Fruit fly (Drosophila melanogaster): Measurements from ENCODE around the gene CG32075.

CG32075 gene

DNA sequence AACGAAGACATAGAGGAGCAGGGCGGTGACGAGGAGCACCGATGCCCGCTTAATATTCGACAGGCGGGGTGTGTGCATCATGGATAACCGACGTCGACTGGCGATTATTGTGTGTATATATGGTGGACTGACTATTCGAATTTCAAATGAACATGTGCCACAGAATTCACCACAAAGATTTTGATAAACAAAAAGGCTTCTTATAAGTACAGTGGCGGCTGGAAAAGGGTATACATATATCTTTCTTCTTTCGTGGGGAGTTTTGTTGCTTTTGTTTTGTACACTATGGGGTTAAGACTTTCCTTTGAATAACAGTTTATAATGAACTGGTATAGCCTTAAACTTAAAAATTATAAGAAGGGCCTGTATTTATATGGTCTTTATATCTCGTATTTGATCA lies 5.0 kb upstream of the CG32075 start, which contains the start of gene CG6310:
Gene CG6310, minus strand, starts transcription at position 101 of the 400 bp plus-strand sequence.
- TF ChIP-seq ovo (GFP tag; optimal IDR thresholded peaks at IDR 0.05) (no peak), Mnt (GFP tag; optimal IDR thresholded peaks at IDR 0.05) (peak; percentile 29), CG33017 (tag; optimal IDR thresholded peaks at IDR 0.05) (no peak)

dm6 chr3L:11065850-11066249 lies 1.1 kb upstream of the CG32075 start:
- no peak for TF ChIP-seq kay (GFP tag; ENCODE audit: borderline replicate concordance)
- TF ChIP-seq cic (GFP tag; optimal IDR thresholded peaks at IDR 0.05): peak; percentile 18

- TF ChIP-seq tj (GFP tag; optimal IDR thresholded peaks at IDR 0.05): peak; percentile 11
- no peak for TF ChIP-seq ovo (GFP tag; optimal IDR thresholded peaks at IDR 0.05)
- peak; percentile 1 for TF ChIP-seq Mnt (GFP tag; optimal IDR thresholded peaks at IDR 0.05)
- peak; percentile 19 for TF ChIP-seq bab1 (GFP tag; optimal IDR thresholded peaks at IDR 0.05)
- TF ChIP-seq CG33017 (tag; optimal IDR thresholded peaks at IDR 0.05): no peak
These were observed 2.3 kb downstream of the CG32075 start, which contains the start of gene CG32069 for dm6 chr3L:11062441-11062840. CG32069 (minus strand) TSS chr3L:11062614.

- TF ChIP-seq cic (GFP tag; optimal IDR thresholded peaks at IDR 0.05) (peak; percentile 6), bab1 (GFP tag; optimal IDR thresholded peaks at IDR 0.05) (peak; percentile 90), Hr96 (GFP tag; optimal IDR thresholded peaks at IDR 0.05) (peak; percentile 56), cnc (optimal IDR thresholded peaks at IDR 0.05) (no peak), CG12768 (GFP tag; optimal IDR thresholded peaks at IDR 0.05) (peak; percentile 75), tj (GFP tag; optimal IDR thresholded peaks at IDR 0.05) (peak; percentile 54), ovo (GFP tag; optimal IDR thresholded peaks at IDR 0.05) (no peak), Mnt (GFP tag; optimal IDR thresholded peaks at IDR 0.05) (peak; percentile 65), CG7045 (GFP tag; optimal IDR thresholded peaks at IDR 0.05) (peak; percentile 69), CG14711 (tag; optimal IDR thresholded peaks at IDR 0.05) (peak; percentile 73), CG7101 (tag; optimal IDR thresholded peaks at IDR 0.05) (peak; percentile 83), CG5204 (GFP tag; optimal IDR thresholded peaks at IDR 0.05) (no peak), kay (GFP tag; ENCODE audit: borderline replicate concordance) (no peak), pad (GFP tag; optimal IDR thresholded peaks at IDR 0.05) (peak; percentile 48), CG11617 (GFP tag; optimal IDR thresholded peaks at IDR 0.05) (peak; percentile 81), Clk (GFP tag; optimal IDR thresholded peaks at IDR 0.05) (peak; percentile 12), Crg-1 (GFP tag; optimal IDR thresholded peaks at IDR 0.05) (peak; percentile 3), CG33017 (tag; optimal IDR thresholded peaks at IDR 0.05) (peak; percentile 87), toe (GFP tag; optimal IDR thresholded peaks at IDR 0.05) (no peak), CG1620 (GFP tag; optimal IDR thresholded peaks at IDR 0.05) (peak; percentile 13)
These were observed 3.5 kb downstream of the CG32075 start, which contains the start of the genes CG6321 and Blos2 for dm6 chr3L:11061200-11061599. CG6321 (minus strand) TSS chr3L:11061224. Blos2 (plus strand) TSS chr3L:11061571.

- no peak for TF ChIP-seq cic (GFP tag; optimal IDR thresholded peaks at IDR 0.05)
- TF ChIP-seq CG12768 (GFP tag; optimal IDR thresholded peaks at IDR 0.05): peak; percentile 17
These were observed 10.9 kb downstream of the CG32075 start, which contains the start of gene CG7888 for dm6 chr3L:11053843-11054242. CG7888 (plus strand) TSS chr3L:11054035.

DNA sequence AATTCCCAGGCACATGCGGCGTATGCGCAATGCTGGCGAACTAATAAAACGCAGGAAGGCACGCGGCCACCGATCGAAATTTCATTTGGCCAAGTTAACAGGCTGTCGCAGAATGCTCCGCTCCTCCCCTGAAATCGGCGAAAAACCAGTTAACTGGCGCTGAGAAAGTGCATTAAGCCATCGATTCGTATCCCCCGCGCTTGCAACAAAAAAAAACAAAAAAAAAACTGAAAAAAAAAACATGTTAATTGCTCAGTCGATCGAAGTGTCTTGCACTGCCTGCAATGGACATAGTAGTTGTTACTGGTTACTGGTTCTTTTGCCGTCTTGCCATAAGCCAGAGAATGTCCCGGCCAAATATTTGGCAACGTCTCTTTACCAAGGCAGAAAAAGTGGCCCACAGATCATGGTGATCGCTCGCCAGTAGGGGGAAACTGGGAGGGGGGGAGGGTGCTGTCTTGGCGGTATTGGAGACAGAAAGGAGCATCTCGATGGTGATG lies 11.9 kb downstream of the CG32075 start:
- TF ChIP-seq CG11617 (GFP tag; optimal IDR thresholded peaks at IDR 0.05) (no peak), CG7045 (GFP tag; optimal IDR thresholded peaks at IDR 0.05) (no peak), CG5204 (GFP tag; optimal IDR thresholded peaks at IDR 0.05) (no peak), kay (GFP tag; ENCODE audit: borderline replicate concordance) (no peak), Mnt (GFP tag; optimal IDR thresholded peaks at IDR 0.05) (no peak), cnc (optimal IDR thresholded peaks at IDR 0.05) (no peak), CG33017 (tag; optimal IDR thresholded peaks at IDR 0.05) (no peak), Hr96 (GFP tag; optimal IDR thresholded peaks at IDR 0.05) (no peak), cic (GFP tag; optimal IDR thresholded peaks at IDR 0.05) (no peak), tj (GFP tag; optimal IDR thresholded peaks at IDR 0.05) (no peak), pad (GFP tag; optimal IDR thresholded peaks at IDR 0.05) (no peak), ovo (GFP tag; optimal IDR thresholded peaks at IDR 0.05) (no peak), CG12768 (GFP tag; optimal IDR thresholded peaks at IDR 0.05) (no peak)

- no peak for TF ChIP-seq CG12768 (GFP tag; optimal IDR thresholded peaks at IDR 0.05)
- no peak for TF ChIP-seq pad (GFP tag; optimal IDR thresholded peaks at IDR 0.05)
- no peak for TF ChIP-seq toe (GFP tag; optimal IDR thresholded peaks at IDR 0.05)
- no peak for TF ChIP-seq cnc (optimal IDR thresholded peaks at IDR 0.05)
- TF ChIP-seq Crg-1 (GFP tag; optimal IDR thresholded peaks at IDR 0.05): no peak
- no peak for TF ChIP-seq CG7045 (GFP tag; optimal IDR thresholded peaks at IDR 0.05)
- no peak for TF ChIP-seq kay (GFP tag; ENCODE audit: borderline replicate concordance)
- no peak for TF ChIP-seq ovo (GFP tag; optimal IDR thresholded peaks at IDR 0.05)
- no peak for TF ChIP-seq Mnt (GFP tag; optimal IDR thresholded peaks at IDR 0.05)
- no peak for TF ChIP-seq cic (GFP tag; optimal IDR thresholded peaks at IDR 0.05)
These were observed 13.5 kb downstream of the CG32075 start, which contains the start of gene CG43693 for dm6 chr3L:11051271-11051670. CG43693 (minus strand) TSS chr3L:11051371.

DNA sequence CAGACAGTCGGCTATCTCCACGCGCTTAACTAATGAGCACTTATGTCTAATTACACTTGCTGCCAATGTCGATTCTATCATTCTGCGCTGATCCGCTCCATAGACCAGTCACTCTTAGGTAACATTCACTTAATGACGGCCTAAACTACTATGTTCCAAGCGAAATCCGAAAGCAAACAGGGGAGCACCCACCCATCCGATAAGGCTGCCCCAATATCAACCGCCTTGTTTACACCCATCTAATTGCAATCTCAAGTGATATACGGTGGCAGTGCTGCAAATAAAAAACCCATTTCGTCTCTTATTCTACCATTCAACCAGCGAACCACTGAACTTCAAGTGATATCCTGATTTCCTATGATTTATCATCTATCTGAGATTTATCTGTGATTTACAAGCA lies 15.3 kb downstream of the CG32075 start:
- TF ChIP-seq CG33017 (tag; optimal IDR thresholded peaks at IDR 0.05): peak; percentile 40
- peak; percentile 25 for TF ChIP-seq CG11617 (GFP tag; optimal IDR thresholded peaks at IDR 0.05)
- no peak for TF ChIP-seq kay (GFP tag; ENCODE audit: borderline replicate concordance)
- TF ChIP-seq Clk (GFP tag; optimal IDR thresholded peaks at IDR 0.05): no peak
- TF ChIP-seq Mnt (GFP tag; optimal IDR thresholded peaks at IDR 0.05): peak; percentile 35
- peak; percentile 28 for TF ChIP-seq CG5204 (GFP tag; optimal IDR thresholded peaks at IDR 0.05)
- no peak for TF ChIP-seq tj (GFP tag; optimal IDR thresholded peaks at IDR 0.05)
- peak; percentile 71 for TF ChIP-seq cic (GFP tag; optimal IDR thresholded peaks at IDR 0.05)
- no peak for TF ChIP-seq cnc (optimal IDR thresholded peaks at IDR 0.05)
- peak; percentile 43 for TF ChIP-seq pad (GFP tag; optimal IDR thresholded peaks at IDR 0.05)
- no peak for TF ChIP-seq toe (GFP tag; optimal IDR thresholded peaks at IDR 0.05)
- peak; percentile 41 for TF ChIP-seq ovo (GFP tag; optimal IDR thresholded peaks at IDR 0.05)
- TF ChIP-seq bab1 (GFP tag; optimal IDR thresholded peaks at IDR 0.05): no peak
- TF ChIP-seq CG7045 (GFP tag; optimal IDR thresholded peaks at IDR 0.05): peak; percentile 79
- peak; percentile 6 for TF ChIP-seq CG1620 (GFP tag; optimal IDR thresholded peaks at IDR 0.05)
- peak; percentile 2 for TF ChIP-seq Hr96 (GFP tag; optimal IDR thresholded peaks at IDR 0.05)
- peak; percentile 62 for TF ChIP-seq CG12768 (GFP tag; optimal IDR thresholded peaks at IDR 0.05)
- TF ChIP-seq Crg-1 (GFP tag; optimal IDR thresholded peaks at IDR 0.05): peak; percentile 65
- peak; percentile 13 for TF ChIP-seq CG14711 (tag; optimal IDR thresholded peaks at IDR 0.05)
- peak; percentile 47 for TF ChIP-seq CG7101 (tag; optimal IDR thresholded peaks at IDR 0.05)

All from whole organism, adult.